Worm (Caenorhabditis elegans) whole organism, young adult: ENCODE results near the gene M05D6.5.

Source experiments
- F52B5.7 ChIP-seq: sonication (generic microtip); optimal IDR thresholded peaks from 2 replicates; lab custom pipeline; 2016; ENCODE audit warnings: mild to moderate bottlenecking, missing genetic modification characterization, missing compliant biosample characterization
- ama-1 ChIP-seq, 3 experiments: fragments of 150-350 bp in 1 of 3; sonication (generic microtip) in 2 of 3; optimal IDR thresholded peaks; 2 replicates each; lab custom pipeline; 2014 to 2018; ENCODE audit warnings: missing biosample characterization in 2 of 3, missing genetic modification characterization in 2 of 3, missing genetic modification reagents in 2 of 3
- dpl-1 ChIP-seq: fragments of 150-350 bp; optimal IDR thresholded peaks from 2 replicates; lab custom pipeline; 2014; ENCODE audit warnings: missing biosample characterization, missing genetic modification reagents, missing genetic modification characterization
- lin-35 ChIP-seq, 3 experiments: fragments of 150-350 bp in 2 of 3; sonication (generic microtip) in 1 of 3; optimal IDR thresholded peaks; 2 replicates each; lab custom pipeline; 2014 to 2018; ENCODE audit warnings: missing biosample characterization in 3 of 3, missing genetic modification characterization in 3 of 3, missing genetic modification reagents in 3 of 3
- mcd-1 ChIP-seq: fragments of 200-800 bp; sonication (Bioruptor generic); IDR thresholded peaks from 2 replicates; pipeline ENCODE4 v1.3.6; 2022; ENCODE audit warnings: missing genetic modification reagents, missing genetic modification characterization, missing compliant biosample characterization
- tbx-9 ChIP-seq: sonication (generic microtip); optimal IDR thresholded peaks from 2 replicates; lab custom pipeline; 2016; ENCODE audit warnings: borderline replicate concordance, missing genetic modification characterization, inconsistent platforms, missing compliant biosample characterization
- unc-62 ChIP-seq: fragments of 150-350 bp; optimal IDR thresholded peaks from 2 replicates; lab custom pipeline; 2014; ENCODE audit warnings: missing biosample characterization, missing genetic modification reagents, missing genetic modification characterization

DNA sequence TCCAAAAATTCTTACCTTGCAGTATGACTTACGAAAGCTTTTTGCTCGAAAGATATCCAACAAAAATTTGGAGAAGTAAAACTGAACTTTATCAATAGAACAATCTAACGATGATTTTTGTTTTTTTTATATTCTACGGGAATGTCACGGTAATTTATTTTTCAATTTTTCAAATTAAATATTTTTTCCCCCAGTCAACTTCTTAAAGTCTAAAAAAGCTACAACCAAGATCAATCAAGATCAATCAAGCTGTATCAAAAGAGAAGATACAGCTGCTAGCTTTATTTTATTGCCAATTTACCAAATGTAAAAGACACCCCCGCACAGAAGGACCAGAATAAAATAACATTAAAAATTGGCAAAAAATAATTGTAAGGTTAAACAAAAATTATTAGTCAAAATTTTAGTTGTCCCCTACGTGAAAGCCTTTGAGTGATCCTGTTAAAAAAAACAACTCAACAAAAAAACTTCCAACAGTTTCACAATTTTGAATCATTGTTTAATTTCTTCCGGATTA, 6.6 kb downstream of the M05D6.5 start, which contains the start of the genes M05D6.1 and M05D6.3:
- TF ChIP-seq ama-1 (optimal IDR thresholded peaks at IDR 0.05; lab: Kevin White, UChicago) (no peak), ama-1 (GFP tag; optimal IDR thresholded peaks at IDR 0.05; lab: Kevin White, UChicago) (no peak), lin-35 (GFP tag; optimal IDR thresholded peaks at IDR 0.05; lab: Kevin White, UChicago) (no peak), F52B5.7 (tag; lab: Kevin White, UChicago) (no peak), unc-62 (GFP tag; lab: Kevin White, UChicago) (no peak), tbx-9 (no peak), dpl-1 (GFP tag; lab: Kevin White, UChicago) (no peak), mcd-1 (no peak)
